Worm (Caenorhabditis elegans) whole organism, late embryonic: Measurements from ENCODE around the gene T24E12.6.

Source experiments
- F13H6.1 ChIP-seq: sonication (generic microtip); optimal IDR thresholded peaks from 2 replicates; lab custom pipeline; 2016; ENCODE audit warnings: missing genetic modification characterization, missing compliant biosample characterization
- T23F11.4 ChIP-seq: fragments of 200-800 bp; sonication (Bioruptor generic); optimal IDR thresholded peaks from 2 replicates; lab custom pipeline; 2018; ENCODE audit warnings: mild to moderate bottlenecking, missing genetic modification characterization, missing compliant biosample characterization
- ama-1 ChIP-seq: fragments of 150-350 bp; optimal IDR thresholded peaks from 2 replicates; lab custom pipeline; 2014
- ceh-19 ChIP-seq: fragments of 200-800 bp; sonication (Bioruptor generic); optimal IDR thresholded peaks from 2 replicates; lab custom pipeline; 2018; ENCODE audit warnings: mild to moderate bottlenecking, missing genetic modification characterization, missing compliant biosample characterization
- dmd-4 ChIP-seq: sonication (generic microtip); optimal IDR thresholded peaks from 2 replicates; lab custom pipeline; 2016; ENCODE audit warnings: borderline replicate concordance, missing genetic modification characterization, missing compliant biosample characterization
- dve-1 ChIP-seq: sonication (generic microtip); optimal IDR thresholded peaks from 2 replicates; lab custom pipeline; 2017; ENCODE audit warnings: antibody characterized with exemption, mild to moderate bottlenecking, missing genetic modification characterization, missing compliant biosample characterization
- ets-4 ChIP-seq: sonication (generic microtip); optimal IDR thresholded peaks from 2 replicates; lab custom pipeline; 2016; ENCODE audit warnings: missing genetic modification characterization, missing compliant biosample characterization
- madf-2 ChIP-seq: sonication (generic microtip); optimal IDR thresholded peaks from 2 replicates; lab custom pipeline; 2017; ENCODE audit warnings: missing genetic modification characterization, missing compliant biosample characterization
- nhr-11 ChIP-seq: fragments of 150-350 bp; optimal IDR thresholded peaks from 2 replicates; lab custom pipeline; 2014; ENCODE audit warnings: missing biosample characterization, missing genetic modification characterization
- pag-3 ChIP-seq: sonication (generic microtip); optimal IDR thresholded peaks from 2 replicates; lab custom pipeline; 2016; ENCODE audit warnings: missing compliant biosample characterization, missing genetic modification characterization, borderline replicate concordance
- sdc-2 ChIP-seq: sonication (generic microtip); optimal IDR thresholded peaks from 2 replicates; lab custom pipeline; 2016; ENCODE audit warnings: missing genotype, missing genetic modification characterization, missing compliant biosample characterization
- sox-4 ChIP-seq: sonication (generic microtip); optimal IDR thresholded peaks from 2 replicates; lab custom pipeline; 2017; ENCODE audit warnings: mild to moderate bottlenecking, missing genetic modification characterization, inconsistent platforms, missing compliant biosample characterization
- zip-5 ChIP-seq: sonication (generic microtip); optimal IDR thresholded peaks from 2 replicates; lab custom pipeline; 2016; ENCODE audit warnings: missing genetic modification characterization, missing compliant biosample characterization
- ztf-16 ChIP-seq: sonication (generic microtip); optimal IDR thresholded peaks from 2 replicates; lab custom pipeline; 2017; ENCODE audit warnings: missing genetic modification characterization, missing compliant biosample characterization

DNA sequence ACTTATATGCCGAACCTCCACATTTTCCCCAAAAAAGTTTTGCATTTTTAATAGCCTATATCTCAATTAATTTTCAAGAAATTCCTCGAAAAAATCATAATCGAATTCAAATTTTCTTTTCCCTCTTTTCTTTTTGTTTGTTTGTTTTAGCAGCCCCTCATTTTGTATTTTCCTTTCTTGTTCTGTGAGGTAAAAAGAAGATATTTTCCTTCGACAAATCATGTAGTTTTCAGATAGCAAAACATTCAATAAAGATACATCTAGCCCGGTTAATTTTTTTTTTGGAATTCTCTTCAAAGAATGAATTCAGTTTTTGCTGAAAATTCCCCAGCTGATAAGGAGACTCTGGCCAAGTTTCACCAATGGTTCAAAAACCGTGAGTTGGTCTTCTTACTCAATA, 14.2 kb upstream of the T24E12.6 start, which contains the start of gene T24E12.3:
- TF ChIP-seq dve-1 (tag; lab: Kevin White, UChicago): no peak
- no peak for TF ChIP-seq ama-1
- no peak for TF ChIP-seq T23F11.4 (GFP tag; lab: Kevin White, UChicago)
- no peak for TF ChIP-seq F13H6.1 (tag; lab: Kevin White, UChicago)
- TF ChIP-seq ets-4 (tag; lab: Kevin White, UChicago): no peak
- no peak for TF ChIP-seq sox-4
- no peak for TF ChIP-seq ceh-19 (GFP tag; lab: Kevin White, UChicago)
- no peak for TF ChIP-seq nhr-11 (tag; lab: Kevin White, UChicago)
- TF ChIP-seq dmd-4 (tag; lab: Kevin White, UChicago): no peak
- TF ChIP-seq sdc-2: no peak
- TF ChIP-seq zip-5: no peak
- no peak for TF ChIP-seq pag-3 (tag; lab: Kevin White, UChicago)
- no peak for TF ChIP-seq ztf-16
- no peak for TF ChIP-seq madf-2 (tag; lab: Kevin White, UChicago)
